Worm (Caenorhabditis elegans) whole organism, late embryonic: ENCODE data around the gene F26F4.12.
"Not testable (repeated sequence)": the region's sequence is repeated elsewhere in the genome, so short reads cannot be mapped to it uniquely, and the experiment has no call there.

ENCODE experiments used
- ama-1 ChIP-seq: fragments of 150-350 bp; optimal IDR thresholded peaks from 2 replicates; lab custom pipeline; 2014
- ceh-19 ChIP-seq: fragments of 200-800 bp; sonication (Bioruptor generic); optimal IDR thresholded peaks from 2 replicates; lab custom pipeline; 2018; ENCODE audit warnings: mild to moderate bottlenecking, missing genetic modification characterization, missing compliant biosample characterization
- ceh-22 ChIP-seq: sonication (generic microtip); optimal IDR thresholded peaks from 2 replicates; lab custom pipeline; 2017; ENCODE audit warnings: missing biosample characterization, missing genetic modification characterization
- ceh-30 ChIP-seq: fragments of 150-350 bp; optimal IDR thresholded peaks from 2 replicates; lab custom pipeline; 2014; ENCODE audit warnings: missing biosample characterization, missing genetic modification characterization
- ceh-31 ChIP-seq: sonication (generic microtip); optimal IDR thresholded peaks from 2 replicates; lab custom pipeline; 2016; ENCODE audit warnings: missing genetic modification characterization, missing compliant biosample characterization
- ceh-45 ChIP-seq: fragments of 200-800 bp; sonication (Bioruptor generic); IDR thresholded peaks from 2 replicates; pipeline ENCODE4 v1.3.6; 2022; ENCODE audit warnings: missing genetic modification reagents, missing genetic modification characterization, missing compliant biosample characterization
- dmd-4 ChIP-seq: sonication (generic microtip); optimal IDR thresholded peaks from 2 replicates; lab custom pipeline; 2016; ENCODE audit warnings: borderline replicate concordance, missing genetic modification characterization, missing compliant biosample characterization
- ets-4 ChIP-seq: sonication (generic microtip); optimal IDR thresholded peaks from 2 replicates; lab custom pipeline; 2016; ENCODE audit warnings: missing genetic modification characterization, missing compliant biosample characterization
- eyg-1 ChIP-seq: sonication (generic microtip); optimal IDR thresholded peaks from 2 replicates; lab custom pipeline; 2016; ENCODE audit warnings: missing genotype, missing genetic modification characterization, missing compliant biosample characterization
- fax-1 ChIP-seq: sonication (generic microtip); optimal IDR thresholded peaks from 2 replicates; lab custom pipeline; 2016; ENCODE audit warnings: missing genotype, missing genetic modification characterization, missing compliant biosample characterization
- fkh-10 ChIP-seq: fragments of 150-350 bp; optimal IDR thresholded peaks from 2 replicates; lab custom pipeline; 2014; ENCODE audit warnings: missing biosample characterization, missing genetic modification reagents, missing genetic modification characterization
- gmeb-2 ChIP-seq: sonication (generic microtip); optimal IDR thresholded peaks from 2 replicates; lab custom pipeline; 2016; ENCODE audit warnings: missing genetic modification characterization, inconsistent platforms, missing compliant biosample characterization
- hlh-13 ChIP-seq: fragments of 200-800 bp; sonication (Bioruptor generic); optimal IDR thresholded peaks from 2 replicates; lab custom pipeline; 2018; ENCODE audit warnings: mild to moderate bottlenecking, missing genetic modification characterization, missing compliant biosample characterization
- hlh-15 ChIP-seq: sonication (generic microtip); optimal IDR thresholded peaks from 2 replicates; lab custom pipeline; 2016; ENCODE audit warnings: missing genetic modification characterization, missing compliant biosample characterization
- hlh-30 ChIP-seq: sonication (generic microtip); optimal IDR thresholded peaks from 2 replicates; lab custom pipeline; 2017; ENCODE audit warnings: antibody characterized with exemption, missing genetic modification characterization, missing compliant biosample characterization; ENCODE audit not compliant: insufficient read depth
- hlh-8 ChIP-seq: sonication (generic microtip); optimal IDR thresholded peaks from 2 replicates; lab custom pipeline; 2016; ENCODE audit warnings: missing genotype, missing genetic modification characterization, missing compliant biosample characterization
- lin-11 ChIP-seq: fragments of 200-800 bp; sonication (Bioruptor generic); optimal IDR thresholded peaks from 2 replicates; lab custom pipeline; 2018; ENCODE audit warnings: mild to moderate bottlenecking, missing genetic modification characterization, missing compliant biosample characterization
- madf-2 ChIP-seq: sonication (generic microtip); optimal IDR thresholded peaks from 2 replicates; lab custom pipeline; 2017; ENCODE audit warnings: missing genetic modification characterization, missing compliant biosample characterization
- mec-3 ChIP-seq: sonication (generic microtip); optimal IDR thresholded peaks from 2 replicates; lab custom pipeline; 2016; ENCODE audit warnings: borderline replicate concordance, missing genetic modification characterization, missing compliant biosample characterization
- nfya-1 ChIP-seq: sonication (generic microtip); optimal IDR thresholded peaks from 2 replicates; lab custom pipeline; 2017; ENCODE audit warnings: missing genetic modification characterization, mild to moderate bottlenecking, missing compliant biosample characterization, antibody characterized with exemption, moderate library complexity
- nhr-11 ChIP-seq: fragments of 150-350 bp; optimal IDR thresholded peaks from 2 replicates; lab custom pipeline; 2014; ENCODE audit warnings: missing biosample characterization, missing genetic modification characterization
- nhr-232 ChIP-seq: sonication (generic microtip); optimal IDR thresholded peaks from 2 replicates; lab custom pipeline; 2016; ENCODE audit warnings: missing genetic modification characterization, missing compliant biosample characterization
- pat-9 ChIP-seq: fragments of 200-800 bp; sonication (Bioruptor generic); optimal IDR thresholded peaks from 2 replicates; lab custom pipeline; 2018; ENCODE audit warnings: mild to moderate bottlenecking, missing genetic modification characterization, moderate library complexity, missing compliant biosample characterization
- pax-1 ChIP-seq: fragments of 150-350 bp; optimal IDR thresholded peaks from 2 replicates; lab custom pipeline; 2014; ENCODE audit warnings: missing biosample characterization, missing genetic modification characterization
- pha-4 ChIP-seq: fragments of 150-350 bp; optimal IDR thresholded peaks from 2 replicates; lab custom pipeline; 2018; ENCODE audit warnings: missing biosample characterization, missing genetic modification reagents, missing genetic modification characterization
- ref-2 ChIP-seq: sonication (generic microtip); optimal IDR thresholded peaks from 2 replicates; lab custom pipeline; 2016; ENCODE audit warnings: missing genetic modification characterization, missing compliant biosample characterization
- sdc-2 ChIP-seq: sonication (generic microtip); optimal IDR thresholded peaks from 2 replicates; lab custom pipeline; 2016; ENCODE audit warnings: missing genotype, missing genetic modification characterization, missing compliant biosample characterization
- sox-2 ChIP-seq: fragments of 200-800 bp; sonication (Bioruptor generic); IDR thresholded peaks from 2 replicates; pipeline ENCODE4 v1.3.6; 2022; ENCODE audit warnings: missing genetic modification reagents, missing genetic modification characterization, missing compliant biosample characterization
- sox-4 ChIP-seq: sonication (generic microtip); optimal IDR thresholded peaks from 2 replicates; lab custom pipeline; 2017; ENCODE audit warnings: mild to moderate bottlenecking, missing genetic modification characterization, inconsistent platforms, missing compliant biosample characterization
- syd-9 ChIP-seq: sonication (generic microtip); optimal IDR thresholded peaks from 2 replicates; lab custom pipeline; 2016; ENCODE audit warnings: mild to moderate bottlenecking, missing genetic modification characterization, moderate library complexity, missing compliant biosample characterization
- ttx-3 ChIP-seq: sonication (generic microtip); optimal IDR thresholded peaks from 2 replicates; lab custom pipeline; 2016; ENCODE audit warnings: missing genetic modification reagents, missing genetic modification characterization, missing compliant biosample characterization
- unc-42 ChIP-seq: sonication (generic microtip); optimal IDR thresholded peaks from 2 replicates; lab custom pipeline; 2016; ENCODE audit warnings: missing genotype, missing genetic modification characterization, missing compliant biosample characterization
- zip-5 ChIP-seq: sonication (generic microtip); optimal IDR thresholded peaks from 2 replicates; lab custom pipeline; 2016; ENCODE audit warnings: missing genetic modification characterization, missing compliant biosample characterization
- ztf-16 ChIP-seq: sonication (generic microtip); optimal IDR thresholded peaks from 2 replicates; lab custom pipeline; 2017; ENCODE audit warnings: missing genetic modification characterization, missing compliant biosample characterization

F26F4.12 gene

ce11 chrIII:4924134-4924533, 14.3 kb upstream of the F26F4.12 start:
- TF ChIP-seq dmd-4 (tag; lab: Kevin White, UChicago) (no peak), sox-4 (tag; lab: Kevin White, UChicago) (no peak), nhr-11 (tag; lab: Kevin White, UChicago) (no peak), ceh-45 (GFP tag; lab: Robert Waterston, UW) (no peak), pha-4 (tag; lab: Kevin White, UChicago) (no peak), ttx-3 (tag; lab: Kevin White, UChicago) (no peak), ref-2 (tag; lab: Kevin White, UChicago) (no peak), hlh-13 (GFP tag; lab: Kevin White, UChicago) (no peak), lin-11 (tag; lab: Kevin White, UChicago) (no peak), hlh-8 (tag; lab: Kevin White, UChicago) (no peak), ceh-30 (tag; lab: Kevin White, UChicago) (no peak), hlh-30 (tag; lab: Kevin White, UChicago) (no peak), fkh-10 (no peak), ceh-22 (tag; lab: Kevin White, UChicago) (no peak), pax-1 (tag; lab: Kevin White, UChicago) (no peak), ama-1 (lab: Kevin White, UChicago) (no peak), ets-4 (no peak), pat-9 (no peak)

ce11 chrIII:4922020-4922419, 12.2 kb upstream of the F26F4.12 start, which contains the start of gene mmab-1:
Gene mmab-1 (minus strand): TSS chrIII:4922114.
- not testable (repeated sequence) for TF ChIP-seq hlh-8, lin-11, eyg-1 (tag; lab: Kevin White, UChicago)

ce11 chrIII:4920221-4920620, 10.4 kb upstream of the F26F4.12 start, which contains the start of gene ula-1:
Gene ula-1 (minus strand): TSS chrIII:4920321.
- TF ChIP-seq sdc-2 (tag; lab: Kevin White, UChicago) = no peak
- no peak for TF ChIP-seq eyg-1 (tag; lab: Kevin White, UChicago)
- TF ChIP-seq zip-5 (tag; lab: Kevin White, UChicago) = no peak
- no peak for TF ChIP-seq sox-2 (GFP tag; lab: Robert Waterston, UW)
- no peak for TF ChIP-seq fax-1 (tag; lab: Kevin White, UChicago)
- no peak for TF ChIP-seq nfya-1 (tag; lab: Kevin White, UChicago)
- TF ChIP-seq ceh-19 (GFP tag; lab: Kevin White, UChicago) = no peak

ce11 chrIII:4918906-4919305, 9.1 kb upstream of the F26F4.12 start:
- no peak for TF ChIP-seq nfya-1 (tag; lab: Kevin White, UChicago)
- TF ChIP-seq nhr-232 = no peak
- no peak for TF ChIP-seq ceh-30 (tag; lab: Kevin White, UChicago)

ce11 chrIII:4917960-4918712, 8.3 kb upstream of the F26F4.12 start, which contains the start of gene rpb-8:
Gene rpb-8 (minus strand): TSS chrIII:4918008.
- TF ChIP-seq madf-2 (no peak), ztf-16 (tag; lab: Kevin White, UChicago) (no peak), unc-42 (tag; lab: Kevin White, UChicago) (peak; percentile 15), gmeb-2 (tag; lab: Kevin White, UChicago) (no peak), nfya-1 (tag; lab: Kevin White, UChicago) (peak; percentile 46), mec-3 (tag; lab: Kevin White, UChicago) (no peak), ceh-31 (peak; percentile 41), hlh-15 (tag; lab: Kevin White, UChicago) (no peak), syd-9 (no peak)
